Worm (Caenorhabditis elegans): ENCODE data around the gene slc-17.2.
A peak's percentile ranks its signal among the peaks of the same experiment; 100 is the strongest.

The slc-17.2 gene

DNA sequence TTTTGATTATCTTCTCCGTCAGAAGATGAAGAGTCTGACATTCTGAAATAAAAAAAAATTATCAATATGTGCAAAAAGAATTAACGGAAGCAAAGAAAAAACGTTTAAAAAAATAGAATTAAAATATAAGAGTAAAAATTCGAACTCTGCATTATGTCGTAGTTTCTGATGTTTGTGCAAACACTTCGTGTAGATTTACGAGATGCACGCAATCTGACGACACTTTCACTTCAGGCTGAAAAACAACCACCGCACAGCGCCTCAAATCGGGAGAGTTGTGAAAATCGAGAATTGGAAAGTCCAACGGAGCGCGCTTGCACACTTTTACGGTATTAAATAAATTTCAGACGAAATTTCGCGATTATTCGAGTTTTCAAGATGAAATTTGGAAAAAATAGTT is 16.7 kb upstream of the slc-17.2 start, which contains the start of gene T26G10.1 (continued):
- TF ChIP-seq sdz-12 (GFP tag; optimal IDR thresholded peaks at IDR 0.05): no peak
- TF ChIP-seq ceh-20 (GFP tag; IDR thresholded peaks at IDR 0.05): 0 out of 2 replicates have a peak, but pooled peaks have one; percentile 45
- peak; percentile 59 for TF ChIP-seq hlh-11 (tag; optimal IDR thresholded peaks at IDR 0.05)
- TF ChIP-seq T20F7.1 (GFP tag; optimal IDR thresholded peaks at IDR 0.05): peak; percentile 73
- peak in 1 of 2 experiments; percentile 85 for TF ChIP-seq lsy-2 (tag; optimal IDR thresholded peaks at IDR 0.05)
- TF ChIP-seq pha-4 (GFP tag; IDR thresholded peaks at IDR 0.05): peak; percentile 58; the same call in 1 of the 2 replicates
- no peak for TF ChIP-seq pha-4 (tag; optimal IDR thresholded peaks at IDR 0.05)
- TF ChIP-seq dve-1 (tag; optimal IDR thresholded peaks at IDR 0.05; ENCODE audit: insufficient read depth): peak; percentile 60
- no peak for TF ChIP-seq egl-27 (tag; optimal IDR thresholded peaks at IDR 0.05)
- peak; percentile 72 for TF ChIP-seq Y48G9A.11 (GFP tag; IDR thresholded peaks at IDR 0.05)
- 0 out of 2 replicates have a peak, but pooled peaks have one; percentile 42 for TF ChIP-seq madf-9 (GFP tag; conservative IDR thresholded peaks at IDR 0.05)
- TF ChIP-seq lin-15B (tag; optimal IDR thresholded peaks at IDR 0.05): peak; percentile 55
- TF ChIP-seq T26A8.4 (GFP tag; IDR thresholded peaks at IDR 0.05): peak; percentile 66
- peak; percentile 71; the same call in 1 of the 2 replicates for TF ChIP-seq ceh-44 (GFP tag; IDR thresholded peaks at IDR 0.05)
- TF ChIP-seq php-3 (GFP tag; IDR thresholded peaks at IDR 0.05): peak; percentile 70; the same call in 1 of the 2 replicates
- TF ChIP-seq lin-38 (GFP tag; IDR thresholded peaks at IDR 0.05): peak; percentile 95
- no peak for TF ChIP-seq lim-7 (GFP tag; IDR thresholded peaks at IDR 0.05)
- no peak for TF ChIP-seq nhr-76 (tag; optimal IDR thresholded peaks at IDR 0.05)
- no peak for TF ChIP-seq attf-4 (tag; optimal IDR thresholded peaks at IDR 0.05)
- TF ChIP-seq nhr-28 (tag; optimal IDR thresholded peaks at IDR 0.05): peak; percentile 43
- peak; percentile 68 for TF ChIP-seq dpl-1 (GFP tag; optimal IDR thresholded peaks at IDR 0.05)
- TF ChIP-seq mes-2 (tag; optimal IDR thresholded peaks at IDR 0.05; ENCODE audit: poor library complexity, severe bottlenecking): peak; percentile 85

DNA sequence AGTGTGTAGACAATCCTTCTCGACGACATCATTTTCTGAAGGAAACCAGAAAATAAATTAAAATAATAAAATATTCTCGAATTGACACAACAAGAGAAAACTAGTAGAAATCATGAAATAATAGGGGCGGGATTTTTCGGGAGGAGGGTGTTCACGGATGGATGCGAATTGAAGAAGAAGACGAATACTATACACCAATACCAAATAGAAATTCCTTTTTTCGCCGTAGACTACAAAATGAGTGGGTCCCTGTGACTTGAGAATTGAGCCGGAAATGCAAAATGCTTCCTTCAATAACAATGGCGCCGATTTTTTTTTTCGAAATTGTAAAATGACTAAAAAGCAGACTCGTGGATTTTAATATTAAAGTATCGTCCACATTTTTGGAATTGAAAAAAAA is 11.1 kb upstream of the slc-17.2 start, which contains the start of gene nlp-48:
Gene nlp-48 (minus strand): TSS at position 101 of the 400 bp plus-strand sequence.
- TF ChIP-seq mxl-2 (GFP tag; conservative IDR thresholded peaks at IDR 0.05) (no peak), pha-4 (GFP tag; IDR thresholded peaks at IDR 0.05) (no peak), pha-4 (tag; optimal IDR thresholded peaks at IDR 0.05) (no peak), Y48G9A.11 (GFP tag; IDR thresholded peaks at IDR 0.05) (no peak), daf-16 (GFP tag; optimal IDR thresholded peaks at IDR 0.05) (no peak), daf-16 (tag; optimal IDR thresholded peaks at IDR 0.05) (no peak), ztf-7 (tag; optimal IDR thresholded peaks at IDR 0.05) (no peak), nhr-48 (tag; optimal IDR thresholded peaks at IDR 0.05) (no peak), unc-62 (GFP tag; optimal IDR thresholded peaks at IDR 0.05 in 1 of 2) (no peak), unc-62 (tag; optimal IDR thresholded peaks at IDR 0.05) (no peak), tra-1 (GFP tag; IDR thresholded peaks at IDR 0.05) (no peak), dmd-8 (GFP tag; IDR thresholded peaks at IDR 0.05) (no peak), ceh-20 (GFP tag; IDR thresholded peaks at IDR 0.05) (no peak), egl-43 (GFP tag; IDR thresholded peaks at IDR 0.05) (no peak), nhr-11 (tag; optimal IDR thresholded peaks at IDR 0.05) (no peak), ceh-62 (tag; optimal IDR thresholded peaks at IDR 0.05) (no peak), nhr-41 (GFP tag; IDR thresholded peaks at IDR 0.05) (no peak), unc-130 (GFP tag; optimal IDR thresholded peaks at IDR 0.05) (no peak)

DNA sequence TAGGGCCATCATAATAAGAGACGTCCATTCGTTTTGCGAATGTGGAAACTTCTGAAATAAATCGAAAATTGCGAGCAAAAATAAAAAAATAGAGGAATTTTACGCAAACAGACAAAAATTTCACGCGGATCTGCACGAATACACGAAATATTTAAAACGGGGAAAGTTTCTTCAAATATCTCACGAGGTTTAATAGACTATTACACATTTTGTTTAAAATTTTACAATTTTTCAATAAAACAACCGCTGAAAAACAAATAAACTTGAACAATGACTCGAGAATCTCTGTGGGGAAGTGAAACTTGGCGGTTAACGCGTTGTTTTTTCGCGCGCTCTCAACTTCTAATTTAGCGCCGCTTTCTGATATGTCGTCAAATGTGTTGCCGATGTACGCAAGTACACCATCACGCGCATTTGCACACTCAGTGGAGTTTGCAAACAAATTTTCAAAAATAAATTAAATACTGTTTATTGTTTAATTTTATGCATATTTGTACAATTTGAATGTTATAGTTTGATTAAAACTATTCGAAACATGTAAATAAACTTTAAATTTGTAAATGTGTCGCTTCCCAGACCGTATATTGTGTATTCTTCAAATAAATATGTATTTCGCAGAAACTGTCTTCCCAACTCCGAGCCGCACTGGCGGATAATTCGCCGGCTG is 3.3 kb upstream of the slc-17.2 start, which contains the start of the genes gpr-2 and rgr-1:
Gene gpr-2 (minus strand): TSS at position 51 of the 667 bp plus-strand sequence.
Gene rgr-1 (plus strand): TSS at position 617 of the 667 bp plus-strand sequence.
- TF ChIP-seq aha-1 (tag): no peak
- no peak for TF ChIP-seq ceh-28 (tag; optimal IDR thresholded peaks at IDR 0.05)
- TF ChIP-seq unc-62 (GFP tag; optimal IDR thresholded peaks at IDR 0.05 in 1 of 2): peak in 1 of 2 experiments; percentile 85
- no peak for TF ChIP-seq unc-62 (tag; optimal IDR thresholded peaks at IDR 0.05)
- TF ChIP-seq egl-27 (tag; optimal IDR thresholded peaks at IDR 0.05): no peak
- no peak for TF ChIP-seq Y105C5A.15 (GFP tag; IDR thresholded peaks at IDR 0.05)
- no peak for TF ChIP-seq ZK337.2 (GFP tag; IDR thresholded peaks at IDR 0.05)
- no peak for TF ChIP-seq D1046.2 (GFP tag; IDR thresholded peaks at IDR 0.05)
- TF ChIP-seq php-3 (GFP tag; IDR thresholded peaks at IDR 0.05): no peak
- TF ChIP-seq dpl-1 (GFP tag; optimal IDR thresholded peaks at IDR 0.05): peak; percentile 77
- 0 out of 2 replicates have a peak, but pooled peaks have one; percentile 27 for TF ChIP-seq Y48G9A.11 (GFP tag; IDR thresholded peaks at IDR 0.05)
- TF ChIP-seq T20F7.1 (GFP tag; optimal IDR thresholded peaks at IDR 0.05): no peak
- no peak for TF ChIP-seq egl-43 (GFP tag; IDR thresholded peaks at IDR 0.05)
- no peak for TF ChIP-seq ztf-7 (tag; optimal IDR thresholded peaks at IDR 0.05)
- no peak for TF ChIP-seq lsy-2 (tag; optimal IDR thresholded peaks at IDR 0.05)
- no peak for TF ChIP-seq fkh-10 (GFP tag; optimal IDR thresholded peaks at IDR 0.05)
- peak; percentile 43 for TF ChIP-seq hlh-30 (tag; optimal IDR thresholded peaks at IDR 0.05; ENCODE audit: insufficient read depth)
- no peak for TF ChIP-seq F26F4.8 (GFP tag; conservative IDR thresholded peaks at IDR 0.05)
- peak; percentile 81 for TF ChIP-seq lin-38 (GFP tag; IDR thresholded peaks at IDR 0.05)
- TF ChIP-seq daf-12 (tag; optimal IDR thresholded peaks at IDR 0.05): no peak
- TF ChIP-seq unc-130 (GFP tag; optimal IDR thresholded peaks at IDR 0.05): peak; percentile 56
- TF ChIP-seq rbr-2 (tag; optimal IDR thresholded peaks at IDR 0.05): peak; percentile 2
- no peak for TF ChIP-seq daf-16 (GFP tag; optimal IDR thresholded peaks at IDR 0.05)
- no peak for TF ChIP-seq daf-16 (tag; optimal IDR thresholded peaks at IDR 0.05)

All from whole organism, L4 larva.